3 fruit fly cellular contexts compared by ENCODE assay signal in genomic region chr3L:10966648-10967339, dm6.
TF ChIP-seq lines count a peak whose summit lies in the region.

No protein-coding gene starts in this region.

- no peak for TF ChIP-seq CTCF in whole organism, embryonic (GFP tag; optimal IDR thresholded peaks at IDR 0.05; lab: Kevin White, UChicago)

TF ChIP-seq in whole organism, embryonic, 481 proteins besides CTCF, POLR2A, EP300 and RAD21:
- TF ChIP-seq lov (optimal IDR thresholded peaks at IDR 0.05; lab: Kevin White, UChicago): no peak
- TF ChIP-seq lov (GFP tag; IDR thresholded peaks at IDR 0.05; lab: Robert Waterston, UW): 0 out of 3 replicates have a peak, but pooled peaks have one; percentile 15
- no peak for TF ChIP-seq ato (GFP tag; IDR thresholded peaks at IDR 0.05; lab: Robert Waterston, UW; ENCODE audit: partially characterized antibody)
- no peak for TF ChIP-seq luna (GFP tag; optimal IDR thresholded peaks at IDR 0.05; lab: Kevin White, UChicago)
- TF ChIP-seq CG15601 (tag; optimal IDR thresholded peaks at IDR 0.05; lab: Kevin White, UChicago): no peak
- peak; percentile 35; the same call in 1 of the 2 replicates for TF ChIP-seq Drgx (GFP tag; IDR thresholded peaks at IDR 0.05; lab: Robert Waterston, UW)
- TF ChIP-seq CG1792 (GFP tag; optimal IDR thresholded peaks at IDR 0.05; lab: Kevin White, UChicago): no peak
- no peak for TF ChIP-seq tup (GFP tag; optimal IDR thresholded peaks at IDR 0.05; lab: Kevin White, UChicago)
- peak; percentile 40 for TF ChIP-seq ac (GFP tag; optimal IDR thresholded peaks at IDR 0.05; lab: Kevin White, UChicago)
- TF ChIP-seq hkb (optimal IDR thresholded peaks at IDR 0.05; lab: Kevin White, UChicago): no peak
- TF ChIP-seq hkb (GFP tag; IDR thresholded peaks at IDR 0.05; lab: Robert Waterston, UW): no peak
- no peak for TF ChIP-seq prd (optimal IDR thresholded peaks at IDR 0.05; lab: Kevin White, UChicago)
- TF ChIP-seq prd (GFP tag; IDR thresholded peaks at IDR 0.05; lab: Robert Waterston, UW): no peak; the same call in 2 of the 3 replicates
- TF ChIP-seq odd (GFP tag; optimal IDR thresholded peaks at IDR 0.05; lab: Kevin White, UChicago): peak; percentile 25
- TF ChIP-seq CG32532 (GFP tag; IDR thresholded peaks at IDR 0.05; lab: Robert Waterston, UW): 0 out of 2 replicates have a peak, but pooled peaks have one; percentile 7
- no peak for TF ChIP-seq Fer3 (tag; optimal IDR thresholded peaks at IDR 0.05; lab: Kevin White, UChicago)
- TF ChIP-seq CG14441 (GFP tag; IDR thresholded peaks at IDR 0.05; lab: Robert Waterston, UW): no peak
- TF ChIP-seq Dip2 (GFP tag; IDR thresholded peaks at IDR 0.05; lab: Robert Waterston, UW): no peak
- TF ChIP-seq tgo (GFP tag; IDR thresholded peaks at IDR 0.05; lab: Robert Waterston, UW): 0 out of 3 replicates have a peak, but pooled peaks have one; percentile 30
- peak; percentile 5 for TF ChIP-seq Ets65A (GFP tag; lab: Kevin White, UChicago)
- TF ChIP-seq CG2712 (tag; optimal IDR thresholded peaks at IDR 0.05; lab: Kevin White, UChicago): peak; percentile 13
- TF ChIP-seq zen (tag; optimal IDR thresholded peaks at IDR 0.05; lab: Kevin White, UChicago): peak; percentile 95
- TF ChIP-seq GATAe (GFP tag; conservative IDR thresholded peaks at IDR 0.05; lab: Robert Waterston, UW): no peak

TF ChIP-seq in whole organism, prepupa, 60 proteins besides CTCF, POLR2A, EP300 and RAD21:
- TF ChIP-seq CG6163 (GFP tag; IDR thresholded peaks at IDR 0.05; lab: Robert Waterston, UW): peak; percentile 67
- TF ChIP-seq Ets21C (GFP tag; optimal IDR thresholded peaks at IDR 0.05; lab: Kevin White, UChicago): no peak
- TF ChIP-seq eg (GFP tag; IDR thresholded peaks at IDR 0.05; lab: Robert Waterston, UW): peak; percentile 67
- 0 out of 2 replicates have a peak, but pooled peaks have one; percentile 19 for TF ChIP-seq CG15336 (GFP tag; IDR thresholded peaks at IDR 0.05; lab: Robert Waterston, UW)
- peak; percentile 6 for TF ChIP-seq CG3919 (GFP tag; optimal IDR thresholded peaks at IDR 0.05; lab: Kevin White, UChicago)
- TF ChIP-seq CG8319 (GFP tag; optimal IDR thresholded peaks at IDR 0.05; lab: Kevin White, UChicago): peak; percentile 19
- peak; percentile 5 for TF ChIP-seq CG10631 (GFP tag; optimal IDR thresholded peaks at IDR 0.05; lab: Kevin White, UChicago)
- TF ChIP-seq Eip78C (GFP tag; lab: Kevin White, UChicago): peak; percentile 55
- TF ChIP-seq Gug (GFP tag; IDR thresholded peaks at IDR 0.05; lab: Robert Waterston, UW): peak; percentile 34
- no peak for TF ChIP-seq net (GFP tag; optimal IDR thresholded peaks at IDR 0.05; lab: Kevin White, UChicago)
TF ChIP-seq in whole organism, prepupa: peak in this region for 8.

TF ChIP-seq in whole organism, pupa, 21 proteins besides CTCF, POLR2A, EP300 and RAD21:
- TF ChIP-seq Pif1A (GFP tag; optimal IDR thresholded peaks at IDR 0.05; lab: Kevin White, UChicago) (no peak), CG8301 (tag; optimal IDR thresholded peaks at IDR 0.05; lab: Kevin White, UChicago) (no peak), D1 (tag; optimal IDR thresholded peaks at IDR 0.05; lab: Kevin White, UChicago) (no peak), CG8159 (tag; optimal IDR thresholded peaks at IDR 0.05; lab: Kevin White, UChicago) (no peak), Ets98B (GFP tag; IDR thresholded peaks at IDR 0.05; lab: Robert Waterston, UW) (no peak), CG12605 (GFP tag; IDR thresholded peaks at IDR 0.05; lab: Robert Waterston, UW) (peak; percentile 29; the same call in 1 of the 2 replicates), Pif1B (GFP tag; optimal IDR thresholded peaks at IDR 0.05; lab: Kevin White, UChicago) (no peak), CG15710 (tag; optimal IDR thresholded peaks at IDR 0.05; lab: Kevin White, UChicago) (no peak), rn (GFP tag; IDR thresholded peaks at IDR 0.05; lab: Robert Waterston, UW) (no peak), CG13204 (GFP tag; optimal IDR thresholded peaks at IDR 0.05; lab: Kevin White, UChicago) (no peak), CG32121 (GFP tag; IDR thresholded peaks at IDR 0.05; lab: Robert Waterston, UW) (0 out of 2 replicates have a peak, but pooled peaks have one; percentile 26), gl (tag; optimal IDR thresholded peaks at IDR 0.05; lab: Kevin White, UChicago) (no peak), CG4496 (GFP tag; IDR thresholded peaks at IDR 0.05; lab: Robert Waterston, UW) (0 out of 3 replicates have a peak, but pooled peaks have one; percentile 23), CG14655 (GFP tag; optimal IDR thresholded peaks at IDR 0.05; lab: Kevin White, UChicago) (peak; percentile 23), CG10348 (GFP tag; IDR thresholded peaks at IDR 0.05; lab: Robert Waterston, UW) (no peak), fd96Ca (GFP tag; IDR thresholded peaks at IDR 0.05; lab: Robert Waterston, UW) (no peak)

Comparison
In these comparisons a context has a peak if more than half of its experiments do, and no peak if none do; other contexts are left out.
1. Of the 7 proteins assayed by ChIP-seq in both whole organism, embryonic and whole organism, prepupa: peak only in whole organism, embryonic: none; only in whole organism, prepupa: Gug; in both: none; in neither: 6.